Fruit fly (Drosophila melanogaster): ENCODE results near the gene Rga.
A peak's percentile ranks its signal among the peaks of the same experiment; 100 is the strongest.

Gene Rga

dm6 chr3R:5648569-5649476 lies 35.9 kb upstream of the Rga start, which contains the start of the genes MTA1-like and Sec23 (continued):
- TF ChIP-seq tll (GFP tag; optimal IDR thresholded peaks at IDR 0.05) = no peak
- TF ChIP-seq CG2678 (tag; optimal IDR thresholded peaks at IDR 0.05) = peak; percentile 65
- TF ChIP-seq HmgZ (tag; optimal IDR thresholded peaks at IDR 0.05) = peak; percentile 26
- TF ChIP-seq Aef1 (GFP tag; IDR thresholded peaks at IDR 0.05) = no peak; the same call in 2 of the 3 replicates
- peak; percentile 14 for TF ChIP-seq tx (GFP tag; optimal IDR thresholded peaks at IDR 0.05)
- peak; percentile 45 for TF ChIP-seq CG8290 (GFP tag; optimal IDR thresholded peaks at IDR 0.05)
- peak; percentile 29 to 49 for TF ChIP-seq CG8290 (tag; optimal IDR thresholded peaks at IDR 0.05)
- peak; percentile 42 for TF ChIP-seq sd (tag; optimal IDR thresholded peaks at IDR 0.05)
- TF ChIP-seq Ravus (GFP tag; IDR thresholded peaks at IDR 0.05) = no peak
- no peak for TF ChIP-seq Poxn (GFP tag; IDR thresholded peaks at IDR 0.05)
- peak; percentile 78 for TF ChIP-seq CoRest (tag; optimal IDR thresholded peaks at IDR 0.05)
- peak; percentile 65 for TF ChIP-seq lilli (GFP tag; optimal IDR thresholded peaks at IDR 0.05)
- TF ChIP-seq lab (GFP tag; optimal IDR thresholded peaks at IDR 0.05) = peak; percentile 36
- no peak for TF ChIP-seq pita (GFP tag; optimal IDR thresholded peaks at IDR 0.05)
- TF ChIP-seq bcd (GFP tag; optimal IDR thresholded peaks at IDR 0.05) = peak; percentile 34
- TF ChIP-seq Taf1 (GFP tag; IDR thresholded peaks at IDR 0.05) = no peak
- peak; percentile 91 for TF ChIP-seq row (GFP tag; IDR thresholded peaks at IDR 0.05)
- no peak for TF ChIP-seq CG2889 (GFP tag; IDR thresholded peaks at IDR 0.05)
- no peak for TF ChIP-seq fd64A (GFP tag; optimal IDR thresholded peaks at IDR 0.05)
- peak; percentile 77 for TF ChIP-seq CG6689 (GFP tag; IDR thresholded peaks at IDR 0.05)
- peak; percentile 56 for TF ChIP-seq CG10147 (GFP tag; optimal IDR thresholded peaks at IDR 0.05)
- TF ChIP-seq Dll (GFP tag; IDR thresholded peaks at IDR 0.05; ENCODE audit: partially characterized antibody) = peak; percentile 97
- TF ChIP-seq sqz (GFP tag; optimal IDR thresholded peaks at IDR 0.05) = peak; percentile 92
- TF ChIP-seq yki (optimal IDR thresholded peaks at IDR 0.05) = no peak
- TF ChIP-seq BEAF-32 (GFP tag; optimal IDR thresholded peaks at IDR 0.05) = peak; percentile 95
- peak; percentile 44 for TF ChIP-seq CG10654 (GFP tag; optimal IDR thresholded peaks at IDR 0.05)
- TF ChIP-seq shn (GFP tag; optimal IDR thresholded peaks at IDR 0.05) = no peak
- TF ChIP-seq PHDP (tag; optimal IDR thresholded peaks at IDR 0.05) = peak; percentile 48
- no peak for TF ChIP-seq ATbp (GFP tag; optimal IDR thresholded peaks at IDR 0.05)
- peak; percentile 95 for TF ChIP-seq CG14860 (GFP tag; IDR thresholded peaks at IDR 0.05; ENCODE audit: partially characterized antibody)
- no peak for TF ChIP-seq crol (GFP tag; IDR thresholded peaks at IDR 0.05)
- no peak for TF ChIP-seq Nf-YA (GFP tag; IDR thresholded peaks at IDR 0.05)
- TF ChIP-seq zen (tag; optimal IDR thresholded peaks at IDR 0.05) = peak; percentile 58
- peak; percentile 38 for TF ChIP-seq HLH54F (GFP tag; optimal IDR thresholded peaks at IDR 0.05)
- TF ChIP-seq ab (GFP tag; optimal IDR thresholded peaks at IDR 0.05) = no peak
- TF ChIP-seq Ptx1 (GFP tag; IDR thresholded peaks at IDR 0.05) = peak; percentile 32; the same call in 1 of the 2 replicates
- no peak for TF ChIP-seq ac (GFP tag; optimal IDR thresholded peaks at IDR 0.05)
- peak; percentile 31 for TF ChIP-seq scrt (GFP tag; optimal IDR thresholded peaks at IDR 0.05)
- peak; percentile 98 for TF ChIP-seq phol (tag; optimal IDR thresholded peaks at IDR 0.05)
- TF ChIP-seq HHEX (GFP tag; optimal IDR thresholded peaks at IDR 0.05) = no peak
- no peak for TF ChIP-seq CG17612 (GFP tag; IDR thresholded peaks at IDR 0.05)
- peak; percentile 17; the same call in 1 of the 3 replicates for TF ChIP-seq H15 (GFP tag; IDR thresholded peaks at IDR 0.05)
- peak; percentile 13 for TF ChIP-seq gfzf (GFP tag; optimal IDR thresholded peaks at IDR 0.05)
- no peak for TF ChIP-seq CG15073 (GFP tag; optimal IDR thresholded peaks at IDR 0.05)
- TF ChIP-seq CG3065 (GFP tag; optimal IDR thresholded peaks at IDR 0.05) = no peak
- TF ChIP-seq onecut (GFP tag; IDR thresholded peaks at IDR 0.05) = 0 out of 2 replicates have a peak, but pooled peaks have one; percentile 4
- peak; percentile 34 for TF ChIP-seq CG4820 (GFP tag; optimal IDR thresholded peaks at IDR 0.05)
- TF ChIP-seq tgo (GFP tag; IDR thresholded peaks at IDR 0.05) = peak; percentile 40; the same call in 1 of the 3 replicates
- TF ChIP-seq Nf-YB (GFP tag; optimal IDR thresholded peaks at IDR 0.05) = peak; percentile 36

All from whole organism, embryonic.